Worm (Caenorhabditis elegans) whole organism, L1 larva: Measurements from ENCODE around the gene F25B5.3.
A peak's percentile ranks its signal among the peaks of the same experiment; 100 is the strongest.

Source experiments
- F16B12.6 ChIP-seq: fragments of 150-350 bp; optimal IDR thresholded peaks from 2 replicates; lab custom pipeline; 2014; ENCODE audit warnings: missing biosample characterization, missing genetic modification characterization
- Y116A8C.19 ChIP-seq: sonication (generic microtip); optimal IDR thresholded peaks from 2 replicates; lab custom pipeline; 2016; ENCODE audit warnings: missing compliant biosample characterization, missing genetic modification characterization, borderline replicate concordance
- aha-1 ChIP-seq: fragments of 150-350 bp; optimal IDR thresholded peaks from 2 replicates; lab custom pipeline; 2014; ENCODE audit warnings: missing biosample characterization, missing genetic modification characterization
- alr-1 ChIP-seq: fragments of 200-800 bp; sonication (Bioruptor generic); optimal IDR thresholded peaks from 2 replicates; lab custom pipeline; 2018; ENCODE audit warnings: borderline replicate concordance, mild to moderate bottlenecking, missing genetic modification characterization, missing compliant biosample characterization
- aly-2 ChIP-seq: fragments of 150-350 bp; optimal IDR thresholded peaks from 2 replicates; lab custom pipeline; 2014; ENCODE audit warnings: missing biosample characterization, missing genetic modification characterization
- ama-1 ChIP-seq: fragments of 150-350 bp; optimal IDR thresholded peaks from 2 replicates; lab custom pipeline; 2014
- blmp-1 ChIP-seq: fragments of 150-350 bp; optimal IDR thresholded peaks from 2 replicates; lab custom pipeline; 2014; ENCODE audit warnings: missing biosample characterization, missing genetic modification characterization
- ceh-8 ChIP-seq: fragments of 200-800 bp; sonication (Bioruptor generic); optimal IDR thresholded peaks from 2 replicates; lab custom pipeline; 2018; ENCODE audit warnings: mild to moderate bottlenecking, missing genetic modification characterization, moderate library complexity, missing compliant biosample characterization
- ceh-82 ChIP-seq, 3 experiments: fragments of 150-350 bp in 1 of 3; sonication (generic microtip) in 2 of 3; optimal IDR thresholded peaks; 2 replicates each; lab custom pipeline; 2014 to 2017; ENCODE audit warnings: missing biosample characterization in 3 of 3, missing genetic modification characterization in 3 of 3
- dpl-1 ChIP-seq, 3 experiments: fragments of 150-350 bp in 2 of 3; sonication (generic microtip) in 1 of 3; optimal IDR thresholded peaks; 2 replicates each; lab custom pipeline; 2014 to 2017; ENCODE audit warnings: missing biosample characterization in 3 of 3, missing genetic modification characterization in 3 of 3, missing genetic modification reagents in 3 of 3
- efl-3 ChIP-seq: fragments of 200-800 bp; sonication (Bioruptor generic); optimal IDR thresholded peaks from 2 replicates; lab custom pipeline; 2018; ENCODE audit warnings: mild to moderate bottlenecking, missing genetic modification characterization, missing compliant biosample characterization
- egl-27 ChIP-seq, 2 experiments: fragments of 150-350 bp in 1 of 2; sonication (generic microtip); optimal IDR thresholded peaks; 3 replicates each; lab custom pipeline; 2017 to 2018; ENCODE audit warnings: missing biosample characterization in 2 of 2, missing genetic modification characterization in 2 of 2, missing genetic modification reagents in 2 of 2
- elt-2 ChIP-seq: sonication (generic microtip); optimal IDR thresholded peaks from 2 replicates; lab custom pipeline; 2016; ENCODE audit warnings: missing genetic modification characterization, mild to moderate bottlenecking, inconsistent platforms, missing compliant biosample characterization, missing genetic modification reagents
- elt-3 ChIP-seq, 6 experiments: fragments of 150-350 bp in 1 of 6; sonication (generic microtip); optimal IDR thresholded peaks; 2 replicates each; lab custom pipeline; 2017 to 2018; ENCODE audit warnings: missing biosample characterization in 6 of 6, missing genetic modification characterization in 6 of 6, inconsistent platforms in 1 of 6
- ets-5 ChIP-seq: fragments of 200-800 bp; sonication (Bioruptor generic); IDR thresholded peaks from 2 replicates; pipeline ENCODE4 v1.3.6; 2022; ENCODE audit warnings: missing genetic modification characterization, missing compliant biosample characterization
- fkh-10 ChIP-seq: sonication (generic microtip); optimal IDR thresholded peaks from 2 replicates; lab custom pipeline; 2017; ENCODE audit warnings: missing biosample characterization, missing genetic modification reagents, missing genetic modification characterization
- fkh-8 ChIP-seq: sonication (generic microtip); optimal IDR thresholded peaks from 2 replicates; lab custom pipeline; 2016; ENCODE audit warnings: mild to moderate bottlenecking, missing genetic modification characterization, missing compliant biosample characterization
- grh-1 ChIP-seq: fragments of 200-800 bp; sonication (Bioruptor generic); IDR thresholded peaks from 2 replicates; pipeline ENCODE4 v1.3.6; 2022; ENCODE audit warnings: missing genetic modification reagents, missing genetic modification characterization, missing compliant biosample characterization
- hpl-2 ChIP-seq: fragments of 150-350 bp; optimal IDR thresholded peaks from 2 replicates; lab custom pipeline; 2014; ENCODE audit warnings: missing biosample characterization, missing genetic modification reagents, missing genetic modification characterization
- irx-1 ChIP-seq: sonication (generic microtip); optimal IDR thresholded peaks from 2 replicates; lab custom pipeline; 2016; ENCODE audit warnings: missing genetic modification characterization, missing compliant biosample characterization
- isw-1 ChIP-seq: fragments of 200-800 bp; sonication (Bioruptor generic); IDR thresholded peaks from 2 replicates; pipeline ENCODE4 v1.3.6; 2022; ENCODE audit warnings: missing genetic modification characterization, missing compliant biosample characterization
- jun-1 ChIP-seq: fragments of 150-350 bp; optimal IDR thresholded peaks from 2 replicates; lab custom pipeline; 2014; ENCODE audit warnings: missing biosample characterization, missing genetic modification reagents, missing genetic modification characterization
- lin-13 ChIP-seq: fragments of 150-350 bp; optimal IDR thresholded peaks from 2 replicates; lab custom pipeline; 2014; ENCODE audit warnings: missing biosample characterization, missing genetic modification reagents, missing genetic modification characterization
- lin-14 ChIP-seq: fragments of 200-800 bp; sonication (Bioruptor generic); optimal IDR thresholded peaks from 2 replicates; lab custom pipeline; 2018; ENCODE audit warnings: mild to moderate bottlenecking, missing genetic modification characterization, moderate library complexity, missing compliant biosample characterization
- lin-15B ChIP-seq: fragments of 150-350 bp; sonication (generic microtip); optimal IDR thresholded peaks from 3 replicates; lab custom pipeline; 2014; ENCODE audit warnings: missing biosample characterization, missing genetic modification characterization
- lin-35 ChIP-seq, 2 experiments: fragments of 150-350 bp; optimal IDR thresholded peaks; 2 replicates each; lab custom pipeline; 2014; ENCODE audit warnings: missing biosample characterization in 2 of 2, missing genetic modification characterization in 2 of 2, missing genetic modification reagents in 2 of 2
- lsy-2 ChIP-seq, 2 experiments: fragments of 150-350 bp; optimal IDR thresholded peaks; 2 replicates each; lab custom pipeline; 2014; ENCODE audit warnings: missing biosample characterization in 2 of 2, missing genetic modification characterization in 2 of 2
- mab-9 ChIP-seq: fragments of 200-800 bp; sonication (Bioruptor generic); IDR thresholded peaks from 2 replicates; pipeline ENCODE4 v1.3.6; 2022; ENCODE audit warnings: missing genetic modification reagents, missing genetic modification characterization, missing compliant biosample characterization
- mef-2 ChIP-seq: fragments of 150-350 bp; optimal IDR thresholded peaks from 2 replicates; lab custom pipeline; 2014; ENCODE audit warnings: missing biosample characterization, missing genetic modification characterization
- mep-1 ChIP-seq: fragments of 150-350 bp; optimal IDR thresholded peaks from 2 replicates; lab custom pipeline; 2014; ENCODE audit warnings: missing biosample characterization, missing genetic modification characterization
- nhr-12 ChIP-seq: sonication (generic microtip); optimal IDR thresholded peaks from 2 replicates; lab custom pipeline; 2017; ENCODE audit warnings: missing biosample characterization, missing genetic modification characterization
- nhr-19 ChIP-seq: fragments of 200-800 bp; sonication (Bioruptor generic); conservative IDR thresholded peaks from 2 replicates; pipeline ENCODE4 v1.3.6; 2022; ENCODE audit warnings: missing genetic modification characterization, missing compliant biosample characterization
- nhr-20 ChIP-seq: sonication (generic microtip); optimal IDR thresholded peaks from 2 replicates; lab custom pipeline; 2016; ENCODE audit warnings: mild to moderate bottlenecking, missing genetic modification characterization, missing compliant biosample characterization
- nhr-237 ChIP-seq: fragments of 150-350 bp; optimal IDR thresholded peaks from 2 replicates; lab custom pipeline; 2014; ENCODE audit warnings: missing biosample characterization, missing genetic modification characterization
- nhr-28 ChIP-seq: fragments of 150-350 bp; optimal IDR thresholded peaks from 2 replicates; lab custom pipeline; 2014; ENCODE audit warnings: missing biosample characterization, missing genetic modification characterization
- nhr-47 ChIP-seq: sonication (generic microtip); optimal IDR thresholded peaks from 2 replicates; lab custom pipeline; 2016; ENCODE audit warnings: mild to moderate bottlenecking, missing genetic modification characterization, moderate library complexity, missing compliant biosample characterization
- nhr-71 ChIP-seq: sonication (generic microtip); optimal IDR thresholded peaks from 2 replicates; lab custom pipeline; 2016; ENCODE audit warnings: mild to moderate bottlenecking, missing genetic modification characterization, moderate library complexity, missing compliant biosample characterization
- nhr-76 ChIP-seq: sonication (generic microtip); optimal IDR thresholded peaks from 2 replicates; lab custom pipeline; 2017; ENCODE audit warnings: missing biosample characterization, missing genetic modification characterization
- nhr-77 ChIP-seq: fragments of 150-350 bp; optimal IDR thresholded peaks from 2 replicates; lab custom pipeline; 2014; ENCODE audit warnings: missing biosample characterization, missing genetic modification characterization
- nhr-85 ChIP-seq: sonication (generic microtip); peaks from one replicate; lab custom pipeline; 2016; ENCODE audit warnings: missing genetic modification characterization, inconsistent platforms, missing compliant biosample characterization
- pax-3 ChIP-seq: fragments of 200-800 bp; sonication (Bioruptor generic); optimal IDR thresholded peaks from 2 replicates; lab custom pipeline; 2018; ENCODE audit warnings: mild to moderate bottlenecking, missing genetic modification characterization, moderate library complexity, missing compliant biosample characterization
- pqm-1 ChIP-seq: sonication (generic microtip); optimal IDR thresholded peaks from 3 replicates; lab custom pipeline; 2017; ENCODE audit warnings: missing biosample characterization, missing genetic modification characterization
- skn-1 ChIP-seq: fragments of 150-350 bp; optimal IDR thresholded peaks from 2 replicates; lab custom pipeline; 2014; ENCODE audit warnings: missing biosample characterization, missing genetic modification characterization
- snpc-4 ChIP-seq: fragments of 150-350 bp; optimal IDR thresholded peaks from 2 replicates; lab custom pipeline; 2014; ENCODE audit warnings: missing biosample characterization, missing genetic modification characterization
- sox-4 ChIP-seq: sonication (generic microtip); optimal IDR thresholded peaks from 2 replicates; lab custom pipeline; 2016; ENCODE audit warnings: missing genetic modification characterization, missing compliant biosample characterization
- swsn-7 ChIP-seq: sonication (generic microtip); optimal IDR thresholded peaks from 2 replicates; lab custom pipeline; 2016; ENCODE audit warnings: missing genetic modification characterization, missing compliant biosample characterization
- tbx-2 ChIP-seq: sonication (generic microtip); optimal IDR thresholded peaks from 2 replicates; lab custom pipeline; 2016; ENCODE audit warnings: missing genetic modification characterization, missing compliant biosample characterization
- unc-30 ChIP-seq: sonication (generic microtip); optimal IDR thresholded peaks from 2 replicates; lab custom pipeline; 2017; ENCODE audit warnings: missing biosample characterization, missing genetic modification characterization
- unc-62 ChIP-seq: fragments of 150-350 bp; optimal IDR thresholded peaks from 2 replicates; lab custom pipeline; 2014; ENCODE audit warnings: missing biosample characterization, missing genetic modification reagents, missing genetic modification characterization
- unc-98 ChIP-seq: fragments of 200-800 bp; sonication (Bioruptor generic); IDR thresholded peaks from 2 replicates; pipeline ENCODE4 v1.3.6; 2022; ENCODE audit warnings: missing genetic modification characterization, missing compliant biosample characterization
- xbp-1 ChIP-seq: sonication (generic microtip); optimal IDR thresholded peaks from 2 replicates; lab custom pipeline; 2016; ENCODE audit warnings: missing genetic modification characterization, missing compliant biosample characterization
- zag-1 ChIP-seq: fragments of 150-350 bp; optimal IDR thresholded peaks from 2 replicates; lab custom pipeline; 2014; ENCODE audit warnings: missing biosample characterization, missing genetic modification characterization
- zip-4 ChIP-seq: fragments of 200-800 bp; sonication (Bioruptor generic); optimal IDR thresholded peaks from 2 replicates; lab custom pipeline; 2018; ENCODE audit warnings: mild to moderate bottlenecking, missing genetic modification characterization, moderate library complexity, missing compliant biosample characterization
- ztf-4 ChIP-seq: fragments of 150-350 bp; optimal IDR thresholded peaks from 2 replicates; lab custom pipeline; 2014; ENCODE audit warnings: missing biosample characterization, missing genetic modification characterization

The F25B5.3 gene

ce11 chrIII:5940525-5940974 is 8.1 kb upstream of the F25B5.3 start (continued):
- peak; percentile 60 for TF ChIP-seq lin-13 (GFP tag; lab: Kevin White, UChicago)
- no peak for TF ChIP-seq mab-9
- peak; percentile 21 for TF ChIP-seq irx-1 (tag; lab: Kevin White, UChicago)
- peak; percentile 15 for TF ChIP-seq ceh-8 (GFP tag; lab: Kevin White, UChicago)
- TF ChIP-seq pqm-1 (tag; lab: Kevin White, UChicago), result no peak
- TF ChIP-seq lin-35 (GFP tag; optimal IDR thresholded peaks at IDR 0.05; lab: Kevin White, UChicago), result peak; percentile 48 to 75
- TF ChIP-seq pax-3, result no peak
- TF ChIP-seq ama-1 (lab: Kevin White, UChicago), result peak; percentile 94
- TF ChIP-seq lsy-2 (tag; optimal IDR thresholded peaks at IDR 0.05; lab: Kevin White, UChicago), result peak; percentile 37 to 69
- peak; percentile 24 for TF ChIP-seq F16B12.6
- peak; percentile 55 for TF ChIP-seq nhr-19
- peak; percentile 68 for TF ChIP-seq jun-1 (tag; lab: Kevin White, UChicago)
- TF ChIP-seq Y116A8C.19, result no peak
- no peak for TF ChIP-seq unc-98
- no peak for TF ChIP-seq elt-2 (tag; lab: Kevin White, UChicago)
- no peak for TF ChIP-seq lin-15B (tag; lab: Kevin White, UChicago)
- no peak for TF ChIP-seq unc-62 (GFP tag; lab: Kevin White, UChicago)
- no peak for TF ChIP-seq zag-1 (tag; lab: Kevin White, UChicago)
- TF ChIP-seq nhr-12 (tag; lab: Kevin White, UChicago), result no peak
- TF ChIP-seq nhr-85 (tag; lab: Kevin White, UChicago), result peak; percentile 75
- TF ChIP-seq isw-1 (GFP tag; lab: Robert Waterston, UW), result no peak
- TF ChIP-seq efl-3 (GFP tag; lab: Kevin White, UChicago), result no peak
- no peak for TF ChIP-seq grh-1 (GFP tag; lab: Robert Waterston, UW)
- TF ChIP-seq sox-4 (tag; lab: Kevin White, UChicago), result no peak
- peak; percentile 71 for TF ChIP-seq nhr-71 (tag; lab: Kevin White, UChicago)
- peak; percentile 59 for TF ChIP-seq nhr-20
- no peak for TF ChIP-seq aha-1 (tag; lab: Kevin White, UChicago)
- no peak for TF ChIP-seq nhr-28
- no peak for TF ChIP-seq alr-1 (tag; lab: Kevin White, UChicago)
- TF ChIP-seq ztf-4 (tag; lab: Kevin White, UChicago), result peak; percentile 27
- no peak for TF ChIP-seq egl-27 (tag; optimal IDR thresholded peaks at IDR 0.05; lab: Kevin White, UChicago)
- TF ChIP-seq elt-3 (tag; optimal IDR thresholded peaks at IDR 0.05; lab: Kevin White, UChicago), result peak in 1 of 6 experiments; percentile 7
- TF ChIP-seq nhr-76, result no peak
- TF ChIP-seq ceh-82 (tag; optimal IDR thresholded peaks at IDR 0.05; lab: Kevin White, UChicago), result peak in 1 of 3 experiments; percentile 67
- TF ChIP-seq dpl-1 (GFP tag; optimal IDR thresholded peaks at IDR 0.05; lab: Kevin White, UChicago), result peak; percentile 1 to 33 (median 24)
- TF ChIP-seq blmp-1 (tag; lab: Kevin White, UChicago), result peak; percentile 36
- no peak for TF ChIP-seq fkh-10 (GFP tag; lab: Kevin White, UChicago)
- TF ChIP-seq unc-30 (tag; lab: Kevin White, UChicago), result no peak
- peak; percentile 52 for TF ChIP-seq swsn-7
- peak; percentile 70 for TF ChIP-seq fkh-8 (tag; lab: Kevin White, UChicago)
- peak; percentile 14 for TF ChIP-seq nhr-237 (tag; lab: Kevin White, UChicago)
- TF ChIP-seq ets-5 (GFP tag; lab: Robert Waterston, UW), result no peak
- TF ChIP-seq nhr-47, result peak; percentile 49
- TF ChIP-seq xbp-1, result peak; percentile 49
- TF ChIP-seq mep-1 (tag; lab: Kevin White, UChicago), result no peak
- TF ChIP-seq snpc-4 (tag; lab: Kevin White, UChicago), result peak; percentile 46
- TF ChIP-seq skn-1, result peak; percentile 29
- no peak for TF ChIP-seq hpl-2 (GFP tag; lab: Kevin White, UChicago)
- peak; percentile 68 for TF ChIP-seq aly-2
- TF ChIP-seq lin-14 (GFP tag; lab: Kevin White, UChicago), result peak; percentile 84
- peak; percentile 39 for TF ChIP-seq mef-2
- peak; percentile 35 for TF ChIP-seq tbx-2 (tag; lab: Kevin White, UChicago)
- TF ChIP-seq nhr-77, result peak; percentile 3
- TF ChIP-seq zip-4 (GFP tag; lab: Kevin White, UChicago), result peak; percentile 56
